Fruit fly (Drosophila melanogaster) whole organism, embryonic: ENCODE results near the gene mRpL28.
A peak's percentile ranks its signal among the peaks of the same experiment; 100 is the strongest.

Experiments
- Abd-B ChIP-seq: fragments of 200-800 bp; sonication (Bioruptor generic); optimal IDR thresholded peaks from 2 replicates; lab custom pipeline; 2018; ENCODE audit warnings: missing biosample characterization, mild to moderate bottlenecking, missing genetic modification characterization, moderate library complexity
- Antp ChIP-seq: fragments of 200-800 bp; sonication (Bioruptor generic); optimal IDR thresholded peaks from 3 replicates; lab custom pipeline; 2016; ENCODE audit warnings: missing biosample characterization, missing genetic modification characterization
- CG14860 ChIP-seq: fragments of 200-800 bp; sonication (Bioruptor generic); IDR thresholded peaks from 3 replicates; pipeline ENCODE4 v1.3.6; 2022; ENCODE audit warnings: missing biosample characterization, missing genetic modification characterization; ENCODE audit not compliant: partially characterized antibody
- CG15514 ChIP-seq: fragments of 200-800 bp; sonication (Bioruptor generic); optimal IDR thresholded peaks from 3 replicates; lab custom pipeline; 2017; ENCODE audit warnings: missing biosample characterization, missing genetic modification characterization, mild to moderate bottlenecking, moderate library complexity, missing genetic modification reagents
- CG1647 ChIP-seq: fragments of 200-800 bp; sonication (Bioruptor generic); optimal IDR thresholded peaks from 3 replicates; lab custom pipeline; 2016; ENCODE audit warnings: missing biosample characterization, missing genetic modification characterization
- CG16779 ChIP-seq: fragments of 200-800 bp; sonication (Bioruptor generic); IDR thresholded peaks from 2 replicates; pipeline ENCODE4 v1.3.6; 2022; ENCODE audit warnings: missing biosample characterization, missing genetic modification characterization
- CG16815 ChIP-seq: fragments of 200-800 bp; sonication (Bioruptor generic); optimal IDR thresholded peaks from 3 replicates; lab custom pipeline; 2017; ENCODE audit warnings: missing biosample characterization, mild to moderate bottlenecking, missing genetic modification characterization
- CG18262 ChIP-seq: fragments of 200-800 bp; optimal IDR thresholded peaks from 3 replicates; lab custom pipeline; 2019; ENCODE audit warnings: missing biosample characterization, mild to moderate bottlenecking, missing genetic modification characterization, moderate library complexity
- CG1832 ChIP-seq: fragments of 200-800 bp; sonication (Bioruptor generic); optimal IDR thresholded peaks from 2 replicates; lab custom pipeline; 2017; ENCODE audit warnings: missing biosample characterization, mild to moderate bottlenecking, missing genetic modification characterization, inconsistent platforms
- CG30431 ChIP-seq: fragments of 200-800 bp; sonication (Bioruptor generic); optimal IDR thresholded peaks from 2 replicates; lab custom pipeline; 2017; ENCODE audit warnings: missing biosample characterization, missing genetic modification characterization
- CG3065 ChIP-seq: fragments of 200-800 bp; sonication (Bioruptor generic); optimal IDR thresholded peaks from 2 replicates; lab custom pipeline; 2016; ENCODE audit warnings: missing biosample characterization, missing genetic modification characterization
- CG32772 ChIP-seq: fragments of 200-800 bp; sonication (Bioruptor generic); IDR thresholded peaks from 2 replicates; pipeline ENCODE4 v1.3.6; 2022; ENCODE audit warnings: missing biosample characterization, missing genetic modification characterization
- CG33213 ChIP-seq: fragments of 200-800 bp; sonication (Bioruptor generic); optimal IDR thresholded peaks from 3 replicates; lab custom pipeline; 2016; ENCODE audit warnings: missing biosample characterization, missing genetic modification characterization
- CG34422 ChIP-seq: fragments of 200-800 bp; sonication (Bioruptor generic); IDR thresholded peaks from 3 replicates; pipeline ENCODE4 v1.3.6; 2022; ENCODE audit warnings: missing biosample characterization, missing genetic modification characterization
- CG3726 ChIP-seq: fragments of 200-800 bp; sonication (Bioruptor generic); IDR thresholded peaks from 3 replicates; pipeline ENCODE4, ENCODE4 v1.3.6; 2022; ENCODE audit warnings: missing biosample characterization, missing genetic modification characterization
- CG3847 ChIP-seq: fragments of 200-800 bp; sonication (Bioruptor generic); IDR thresholded peaks from 2 replicates; pipeline ENCODE4 v1.3.6; 2022; ENCODE audit warnings: missing biosample characterization, missing genetic modification characterization
- CG4360 ChIP-seq: fragments of 200-800 bp; sonication (Bioruptor generic); IDR thresholded peaks from 2 replicates; pipeline ENCODE4 v1.3.6; 2022; ENCODE audit warnings: missing biosample characterization, missing genetic modification characterization
- CG5180 ChIP-seq: fragments of 200-800 bp; sonication (Bioruptor generic); optimal IDR thresholded peaks from 3 replicates; lab custom pipeline; 2017; ENCODE audit warnings: missing biosample characterization, missing genetic modification characterization, mild to moderate bottlenecking, moderate library complexity, missing genetic modification reagents
- CG6689 ChIP-seq: fragments of 200-800 bp; sonication (Bioruptor generic); IDR thresholded peaks from 2 replicates; pipeline ENCODE4 v1.3.6; 2022; ENCODE audit warnings: missing biosample characterization, missing genetic modification characterization
- CTCF ChIP-seq: fragments of 200-800 bp; sonication (Bioruptor generic); optimal IDR thresholded peaks from 2 replicates; lab custom pipeline; 2017; ENCODE audit warnings: missing biosample characterization, mild to moderate bottlenecking, missing genetic modification characterization, moderate library complexity
- D19B ChIP-seq: fragments of 200-800 bp; sonication (Bioruptor generic); optimal IDR thresholded peaks from 2 replicates; lab custom pipeline; 2017; ENCODE audit warnings: missing biosample characterization, mild to moderate bottlenecking, missing genetic modification characterization
- Eip74EF ChIP-seq, 2 experiments: fragments of 200-800 bp in 1 of 2; fragments of >200 bp in 1 of 2; sonication (Bioruptor generic) in 1 of 2; optimal IDR thresholded peaks; 2 replicates each; lab custom pipeline; 2017 to 2019; ENCODE audit warnings: missing biosample characterization in 2 of 2, missing genetic modification characterization in 2 of 2, mild to moderate bottlenecking in 1 of 2, moderate library complexity in 1 of 2
- H15 ChIP-seq: fragments of 200-800 bp; sonication (Bioruptor generic); IDR thresholded peaks from 3 replicates; pipeline ENCODE4 v1.3.6; 2022; ENCODE audit warnings: missing biosample characterization, missing genetic modification characterization
- HLH4C ChIP-seq: fragments of 200-800 bp; sonication (Bioruptor generic); IDR thresholded peaks from 3 replicates; pipeline ENCODE4 v1.3.6; 2022; ENCODE audit warnings: missing biosample characterization, missing genetic modification characterization; ENCODE audit not compliant: partially characterized antibody
- Hr78 ChIP-seq, 2 experiments: fragments of 200-800 bp in 1 of 2; fragments of >200 bp in 1 of 2; sonication (Bioruptor generic) in 1 of 2; optimal IDR thresholded peaks; 2 replicates each; lab custom pipeline; 2017 to 2019; ENCODE audit warnings: missing biosample characterization in 2 of 2, missing genetic modification characterization in 2 of 2, mild to moderate bottlenecking in 1 of 2, moderate library complexity in 1 of 2
- MESR4 ChIP-seq: fragments of 200-800 bp; sonication (Bioruptor generic); optimal IDR thresholded peaks from 2 replicates; lab custom pipeline; 2018; ENCODE audit warnings: missing biosample characterization, mild to moderate bottlenecking, missing genetic modification characterization, moderate library complexity
- Mrtf ChIP-seq: fragments of 200-800 bp; sonication (Bioruptor generic); IDR thresholded peaks from 3 replicates; pipeline ENCODE4 v1.3.6; 2022; ENCODE audit warnings: missing biosample characterization, missing genetic modification characterization
- Rx ChIP-seq: fragments of 200-800 bp; sonication (Bioruptor generic); IDR thresholded peaks from 2 replicates; pipeline ENCODE4 v1.3.6; 2022; ENCODE audit warnings: missing biosample characterization, missing genetic modification characterization
- Sry-δ ChIP-seq: fragments of 200-800 bp; sonication (Bioruptor generic); optimal IDR thresholded peaks from 2 replicates; lab custom pipeline; 2016; ENCODE audit warnings: missing biosample characterization, missing genetic modification characterization
- Stat92E ChIP-seq, 3 experiments: fragments of >200 bp in 2 of 3; fragments of 200-800 bp in 1 of 3; sonication (Bioruptor generic) in 1 of 3; optimal IDR thresholded peaks; 2 replicates each; lab custom pipeline; 2017 to 2019; ENCODE audit warnings: missing biosample characterization in 3 of 3, missing genetic modification characterization in 3 of 3, mild to moderate bottlenecking in 1 of 3, moderate library complexity in 1 of 3
- Tbp ChIP-seq: fragments of >200 bp; optimal IDR thresholded peaks from 2 replicates; lab custom pipeline; 2018; ENCODE audit warnings: missing biosample characterization, missing genetic modification characterization
- Vsx1 ChIP-seq: fragments of 200-800 bp; sonication (Bioruptor generic); optimal IDR thresholded peaks from 2 replicates; lab custom pipeline; 2017; ENCODE audit warnings: missing biosample characterization, mild to moderate bottlenecking, missing genetic modification characterization, missing genetic modification reagents
- YL-1 ChIP-seq: fragments of 200-800 bp; sonication (Bioruptor generic); optimal IDR thresholded peaks from 3 replicates; lab custom pipeline; 2017; ENCODE audit warnings: missing biosample characterization, mild to moderate bottlenecking, missing genetic modification characterization
- amos ChIP-seq: fragments of 200-800 bp; sonication (Bioruptor generic); IDR thresholded peaks from 2 replicates; pipeline ENCODE4 v1.3.6; 2022; ENCODE audit warnings: missing biosample characterization, missing genetic modification characterization; ENCODE audit not compliant: partially characterized antibody
- cad ChIP-seq: fragments of >200 bp; optimal IDR thresholded peaks from 2 replicates; lab custom pipeline; 2017; ENCODE audit warnings: missing biosample characterization, missing genetic modification characterization
- caup ChIP-seq: fragments of 200-800 bp; sonication (Bioruptor generic); optimal IDR thresholded peaks from 3 replicates; lab custom pipeline; 2017; ENCODE audit warnings: missing biosample characterization, mild to moderate bottlenecking, missing genetic modification characterization, moderate library complexity; ENCODE audit not compliant: severe bottlenecking
- da ChIP-seq: fragments of 200-800 bp; sonication (Bioruptor generic); optimal IDR thresholded peaks from 2 replicates; lab custom pipeline; 2016; ENCODE audit warnings: missing biosample characterization, missing genetic modification characterization
- dm ChIP-seq: fragments of 200-800 bp; sonication (Bioruptor generic); optimal IDR thresholded peaks from 3 replicates; lab custom pipeline; 2016; ENCODE audit warnings: missing biosample characterization, missing genetic modification characterization
- dpn ChIP-seq, 2 experiments: fragments of 200-800 bp; sonication (Bioruptor generic); optimal IDR thresholded peaks; 3 replicates each; lab custom pipeline; 2016; ENCODE audit warnings: missing biosample characterization in 2 of 2, missing genetic modification characterization in 2 of 2
- fd102C ChIP-seq: fragments of 200-800 bp; sonication (Bioruptor generic); optimal IDR thresholded peaks from 2 replicates; lab custom pipeline; 2018; ENCODE audit warnings: missing biosample characterization, mild to moderate bottlenecking, missing genetic modification characterization, moderate library complexity
- jumu ChIP-seq: fragments of 200-800 bp; sonication (Bioruptor generic); optimal IDR thresholded peaks from 3 replicates; lab custom pipeline; 2016; ENCODE audit warnings: missing biosample characterization, missing genetic modification characterization
- lbe ChIP-seq: fragments of 200-800 bp; sonication (Bioruptor generic); optimal IDR thresholded peaks from 2 replicates; lab custom pipeline; 2016; ENCODE audit warnings: missing biosample characterization, mild to moderate bottlenecking, missing genetic modification characterization
- nom ChIP-seq: fragments of 200-800 bp; sonication (Bioruptor generic); optimal IDR thresholded peaks from 2 replicates; lab custom pipeline; 2017; ENCODE audit warnings: missing biosample characterization, missing genetic modification characterization, mild to moderate bottlenecking, moderate library complexity, missing genetic modification reagents
- pho ChIP-seq: fragments of 200-800 bp; sonication (Bioruptor generic); optimal IDR thresholded peaks from 2 replicates; lab custom pipeline; 2016; ENCODE audit warnings: missing biosample characterization, missing genetic modification characterization
- pnt ChIP-seq: fragments of 200-800 bp; sonication (Bioruptor generic); optimal IDR thresholded peaks from 3 replicates; lab custom pipeline; 2016; ENCODE audit warnings: missing biosample characterization, missing genetic modification characterization
- sens-2 ChIP-seq: fragments of 200-800 bp; sonication (Bioruptor generic); IDR thresholded peaks from 2 replicates; pipeline ENCODE4 v1.3.6; 2022; ENCODE audit warnings: missing biosample characterization, missing genetic modification characterization
- slou ChIP-seq: fragments of 200-800 bp; sonication (Bioruptor generic); optimal IDR thresholded peaks from 3 replicates; lab custom pipeline; 2016; ENCODE audit warnings: missing biosample characterization, missing genetic modification characterization
- vnd ChIP-seq: fragments of 200-800 bp; sonication (Bioruptor generic); IDR thresholded peaks from 3 replicates; pipeline ENCODE4 v1.3.6; 2022; ENCODE audit warnings: missing biosample characterization, missing genetic modification characterization; ENCODE audit not compliant: partially characterized antibody
- zfh1 ChIP-seq: fragments of 200-800 bp; sonication (Bioruptor generic); IDR thresholded peaks from 3 replicates; pipeline ENCODE4 v1.3.6; 2022; ENCODE audit warnings: missing biosample characterization, missing genetic modification characterization

The mRpL28 gene

dm6 chr2L:4999389-5000032 is 25.7 kb downstream of the mRpL28 start (continued):
- TF ChIP-seq CG16779 (GFP tag; lab: Robert Waterston, UW) (0 out of 2 replicates have a peak, but pooled peaks have one; percentile 63), Rx (GFP tag; lab: Robert Waterston, UW) (peak; percentile 64), CG14860 (GFP tag; lab: Robert Waterston, UW) (no peak), Stat92E (GFP tag; optimal IDR thresholded peaks at IDR 0.05; lab: Kevin White, UChicago) (no peak), zfh1 (GFP tag; lab: Robert Waterston, UW) (peak; percentile 79), Abd-B (GFP tag; lab: Kevin White, UChicago) (no peak), pnt (GFP tag; lab: Kevin White, UChicago) (peak; percentile 56), sens-2 (GFP tag; lab: Robert Waterston, UW) (peak; percentile 38; the same call in 1 of the 2 replicates), CG1647 (peak; percentile 36), CG1832 (no peak), caup (GFP tag; lab: Kevin White, UChicago) (peak; percentile 41), H15 (peak; percentile 57; the same call in 1 of the 3 replicates), CG5180 (GFP tag; lab: Kevin White, UChicago) (peak; percentile 22), Sry-δ (peak; percentile 10), YL-1 (GFP tag; lab: Kevin White, UChicago) (no peak), jumu (GFP tag; lab: Kevin White, UChicago) (peak; percentile 48), pho (GFP tag; lab: Kevin White, UChicago) (peak; percentile 2), MESR4 (GFP tag; lab: Kevin White, UChicago) (no peak), dpn (GFP tag; optimal IDR thresholded peaks at IDR 0.05; lab: Kevin White, UChicago) (peak; percentile 67 to 75), da (GFP tag; lab: Kevin White, UChicago) (no peak), CG3726 (GFP tag; lab: Robert Waterston, UW) (0 out of 3 replicates have a peak, but pooled peaks have one; percentile 51), CG3847 (peak; percentile 57; the same call in 1 of the 2 replicates), Eip74EF (GFP tag; optimal IDR thresholded peaks at IDR 0.05; lab: Kevin White, UChicago) (no peak), CG15514 (GFP tag; lab: Kevin White, UChicago) (peak; percentile 25), slou (peak; percentile 27), CG6689 (GFP tag; lab: Robert Waterston, UW) (peak; percentile 76), Hr78 (GFP tag; optimal IDR thresholded peaks at IDR 0.05; lab: Kevin White, UChicago) (no peak), CG4360 (no peak), CTCF (GFP tag; lab: Kevin White, UChicago) (peak; percentile 26), CG34422 (GFP tag; lab: Robert Waterston, UW) (peak; percentile 74; the same call in 2 of the 3 replicates), Vsx1 (GFP tag; lab: Kevin White, UChicago) (peak; percentile 35), CG33213 (GFP tag; lab: Kevin White, UChicago) (peak; percentile 47), Antp (peak; percentile 57), Mrtf (GFP tag; lab: Robert Waterston, UW) (peak; percentile 77; the same call in 2 of the 3 replicates), dm (GFP tag; lab: Kevin White, UChicago) (no peak), CG3065 (GFP tag; lab: Kevin White, UChicago) (no peak), CG30431 (GFP tag; lab: Kevin White, UChicago) (peak; percentile 70), vnd (GFP tag; lab: Robert Waterston, UW) (no peak), CG32772 (GFP tag; lab: Robert Waterston, UW) (peak; percentile 49), fd102C (GFP tag; lab: Kevin White, UChicago) (no peak), cad (GFP tag; lab: Kevin White, UChicago) (no peak), nom (no peak), HLH4C (GFP tag; lab: Robert Waterston, UW) (no peak), CG18262 (peak; percentile 65), CG16815 (GFP tag; lab: Kevin White, UChicago) (peak; percentile 62), D19B (peak; percentile 53), Tbp (GFP tag; lab: Kevin White, UChicago) (no peak), amos (no peak), lbe (GFP tag; lab: Kevin White, UChicago) (no peak)
